Worm (Caenorhabditis elegans) whole organism, midembryonic: ENCODE results near the gene txt-1.

Experiments used
- cog-1 ChIP-seq: sonication (generic microtip); optimal IDR thresholded peaks from 2 replicates; lab custom pipeline; 2016; ENCODE audit warnings: missing genetic modification characterization, missing compliant biosample characterization
- flt-1 ChIP-seq: fragments of 200-800 bp; sonication (Bioruptor generic); IDR thresholded peaks from 2 replicates; pipeline ENCODE4 v1.3.6; 2022; ENCODE audit warnings: missing genetic modification characterization, missing compliant biosample characterization
- ref-1 ChIP-seq: fragments of 200-800 bp; sonication (Bioruptor generic); conservative IDR thresholded peaks from 2 replicates; pipeline ENCODE4 v1.3.6; 2022; ENCODE audit warnings: missing genetic modification reagents, missing genetic modification characterization, missing compliant biosample characterization
- ztf-23 ChIP-seq: fragments of 200-800 bp; sonication (Bioruptor generic); IDR thresholded peaks from 2 replicates; pipeline ENCODE4 v1.3.6; 2022; ENCODE audit warnings: missing genetic modification reagents, missing genetic modification characterization, missing compliant biosample characterization

DNA sequence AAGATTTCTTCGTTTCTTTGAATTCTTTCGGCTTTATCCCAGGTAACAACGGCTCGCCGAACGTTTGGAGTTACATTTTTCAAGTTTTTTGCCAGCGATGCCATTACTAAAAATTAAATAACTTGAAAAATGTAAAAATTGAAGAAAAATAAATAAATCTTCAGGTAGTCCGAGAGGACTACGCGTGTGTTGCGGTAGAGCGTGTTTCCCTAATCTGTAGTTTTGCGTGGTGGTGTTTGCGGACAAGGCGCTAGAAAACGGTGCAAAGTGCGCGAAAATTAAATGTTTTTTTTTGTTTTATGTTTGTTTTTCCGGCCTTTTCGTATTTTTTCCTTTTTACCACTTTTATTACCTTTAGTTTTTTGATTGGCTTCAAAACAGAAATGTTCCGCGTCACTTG, 49.9 kb downstream of the txt-1 start, which contains the start of gene mrpl-28:
- TF ChIP-seq flt-1 (GFP tag; lab: Robert Waterston, UW), result no peak
- TF ChIP-seq cog-1 (tag; lab: Kevin White, UChicago), result peak; percentile 23
- no peak for TF ChIP-seq ref-1
- TF ChIP-seq ztf-23 (GFP tag; lab: Robert Waterston, UW), result 0 out of 2 replicates have a peak, but pooled peaks have one; percentile 25
